Fruit fly (Drosophila melanogaster): ENCODE data around the gene Srrm234.

- TF ChIP-seq Clk (GFP tag; optimal IDR thresholded peaks at IDR 0.05) (no peak), Hr96 (GFP tag; optimal IDR thresholded peaks at IDR 0.05) (no peak), Crg-1 (GFP tag; optimal IDR thresholded peaks at IDR 0.05) (no peak), CG7045 (GFP tag; optimal IDR thresholded peaks at IDR 0.05) (no peak), Mnt (GFP tag; optimal IDR thresholded peaks at IDR 0.05) (no peak)
Measured at dm6 chr3L:1615701-1616100, 49.2 kb downstream of the Srrm234 start, which contains the start of gene CG12105.
